Worm (Caenorhabditis elegans) whole organism, L1 larva: ENCODE measurements around the gene acr-8.

Experiments used
- C04F5.9 ChIP-seq: sonication (generic microtip); optimal IDR thresholded peaks from 2 replicates; lab custom pipeline; 2016; ENCODE audit warnings: missing genetic modification characterization, missing compliant biosample characterization
- C16A3.4 ChIP-seq: fragments of 150-350 bp; optimal IDR thresholded peaks from 2 replicates; lab custom pipeline; 2014; ENCODE audit warnings: missing biosample characterization, missing genetic modification characterization
- blmp-1 ChIP-seq: fragments of 150-350 bp; optimal IDR thresholded peaks from 2 replicates; lab custom pipeline; 2014; ENCODE audit warnings: missing biosample characterization, missing genetic modification characterization
- ceh-63 ChIP-seq: fragments of 200-800 bp; sonication (Bioruptor generic); optimal IDR thresholded peaks from 2 replicates; lab custom pipeline; 2018; ENCODE audit warnings: mild to moderate bottlenecking, missing genetic modification characterization, missing compliant biosample characterization
- ceh-82 ChIP-seq, 3 experiments: fragments of 150-350 bp in 1 of 3; sonication (generic microtip) in 2 of 3; optimal IDR thresholded peaks; 2 replicates each; lab custom pipeline; 2014 to 2017; ENCODE audit warnings: missing biosample characterization in 3 of 3, missing genetic modification characterization in 3 of 3
- ceh-88 ChIP-seq: fragments of 200-800 bp; sonication (Bioruptor generic); IDR thresholded peaks from 2 replicates; pipeline ENCODE4 v1.3.6; 2022; ENCODE audit warnings: missing genetic modification characterization, missing compliant biosample characterization
- dsc-1 ChIP-seq: sonication (generic microtip); optimal IDR thresholded peaks from 2 replicates; lab custom pipeline; 2016; ENCODE audit warnings: mild to moderate bottlenecking, missing genetic modification characterization, missing compliant biosample characterization
- efl-1 ChIP-seq, 4 experiments: fragments of 150-350 bp; optimal IDR thresholded peaks in 3 of 4; peaks in 1 of 4; 1 replicate in 1 of 4; 2 replicates in 3 of 4; lab custom pipeline; 2014; ENCODE audit warnings: missing biosample characterization in 2 of 4, missing genetic modification characterization in 2 of 4, missing genetic modification reagents in 2 of 4
- egl-13 ChIP-seq: sonication (generic microtip); optimal IDR thresholded peaks from 2 replicates; lab custom pipeline; 2016; ENCODE audit warnings: missing genotype, missing genetic modification reagents, missing genetic modification characterization, missing compliant biosample characterization
- fkh-8 ChIP-seq: sonication (generic microtip); optimal IDR thresholded peaks from 2 replicates; lab custom pipeline; 2016; ENCODE audit warnings: mild to moderate bottlenecking, missing genetic modification characterization, missing compliant biosample characterization
- grh-1 ChIP-seq: fragments of 200-800 bp; sonication (Bioruptor generic); IDR thresholded peaks from 2 replicates; pipeline ENCODE4 v1.3.6; 2022; ENCODE audit warnings: missing genetic modification reagents, missing genetic modification characterization, missing compliant biosample characterization
- hpl-2 ChIP-seq: fragments of 150-350 bp; optimal IDR thresholded peaks from 2 replicates; lab custom pipeline; 2014; ENCODE audit warnings: missing biosample characterization, missing genetic modification reagents, missing genetic modification characterization
- lin-14 ChIP-seq: fragments of 200-800 bp; sonication (Bioruptor generic); optimal IDR thresholded peaks from 2 replicates; lab custom pipeline; 2018; ENCODE audit warnings: mild to moderate bottlenecking, missing genetic modification characterization, moderate library complexity, missing compliant biosample characterization
- lin-15B ChIP-seq: fragments of 150-350 bp; sonication (generic microtip); optimal IDR thresholded peaks from 3 replicates; lab custom pipeline; 2014; ENCODE audit warnings: missing biosample characterization, missing genetic modification characterization
- lin-35 ChIP-seq, 2 experiments: fragments of 150-350 bp; optimal IDR thresholded peaks; 2 replicates each; lab custom pipeline; 2014; ENCODE audit warnings: missing biosample characterization in 2 of 2, missing genetic modification characterization in 2 of 2, missing genetic modification reagents in 2 of 2
- lsy-2 ChIP-seq, 2 experiments: fragments of 150-350 bp; optimal IDR thresholded peaks; 2 replicates each; lab custom pipeline; 2014; ENCODE audit warnings: missing biosample characterization in 2 of 2, missing genetic modification characterization in 2 of 2
- mdl-1 ChIP-seq, 2 experiments: fragments of 150-350 bp; optimal IDR thresholded peaks; 2 replicates each; lab custom pipeline; 2014 to 2017; ENCODE audit warnings: missing biosample characterization in 2 of 2, missing genetic modification characterization in 2 of 2, inconsistent platforms in 1 of 2
- mep-1 ChIP-seq: fragments of 150-350 bp; optimal IDR thresholded peaks from 2 replicates; lab custom pipeline; 2014; ENCODE audit warnings: missing biosample characterization, missing genetic modification characterization
- nhr-11 ChIP-seq: fragments of 150-350 bp; optimal IDR thresholded peaks from 2 replicates; lab custom pipeline; 2014; ENCODE audit warnings: missing biosample characterization, missing genetic modification characterization
- nhr-12 ChIP-seq: sonication (generic microtip); optimal IDR thresholded peaks from 2 replicates; lab custom pipeline; 2017; ENCODE audit warnings: missing biosample characterization, missing genetic modification characterization
- nhr-19 ChIP-seq: fragments of 200-800 bp; sonication (Bioruptor generic); conservative IDR thresholded peaks from 2 replicates; pipeline ENCODE4 v1.3.6; 2022; ENCODE audit warnings: missing genetic modification characterization, missing compliant biosample characterization
- nhr-20 ChIP-seq: sonication (generic microtip); optimal IDR thresholded peaks from 2 replicates; lab custom pipeline; 2016; ENCODE audit warnings: mild to moderate bottlenecking, missing genetic modification characterization, missing compliant biosample characterization
- nhr-237 ChIP-seq: fragments of 150-350 bp; optimal IDR thresholded peaks from 2 replicates; lab custom pipeline; 2014; ENCODE audit warnings: missing biosample characterization, missing genetic modification characterization
- nhr-47 ChIP-seq: sonication (generic microtip); optimal IDR thresholded peaks from 2 replicates; lab custom pipeline; 2016; ENCODE audit warnings: mild to moderate bottlenecking, missing genetic modification characterization, moderate library complexity, missing compliant biosample characterization
- nhr-71 ChIP-seq: sonication (generic microtip); optimal IDR thresholded peaks from 2 replicates; lab custom pipeline; 2016; ENCODE audit warnings: mild to moderate bottlenecking, missing genetic modification characterization, moderate library complexity, missing compliant biosample characterization
- nhr-77 ChIP-seq: fragments of 150-350 bp; optimal IDR thresholded peaks from 2 replicates; lab custom pipeline; 2014; ENCODE audit warnings: missing biosample characterization, missing genetic modification characterization
- nhr-84 ChIP-seq: sonication (generic microtip); optimal IDR thresholded peaks from 2 replicates; lab custom pipeline; 2017; ENCODE audit warnings: missing biosample characterization, missing genetic modification characterization
- nhr-85 ChIP-seq: sonication (generic microtip); peaks from one replicate; lab custom pipeline; 2016; ENCODE audit warnings: missing genetic modification characterization, inconsistent platforms, missing compliant biosample characterization
- pag-3 ChIP-seq: sonication (generic microtip); optimal IDR thresholded peaks from 2 replicates; lab custom pipeline; 2017; ENCODE audit warnings: missing genetic modification characterization, mild to moderate bottlenecking, missing compliant biosample characterization, antibody characterized with exemption, borderline replicate concordance; ENCODE audit not compliant: insufficient read depth
- rnt-1 ChIP-seq: sonication (generic microtip); optimal IDR thresholded peaks from 2 replicates; lab custom pipeline; 2016; ENCODE audit warnings: mild to moderate bottlenecking, missing genetic modification characterization, moderate library complexity, missing compliant biosample characterization
- snpc-4 ChIP-seq: fragments of 150-350 bp; optimal IDR thresholded peaks from 2 replicates; lab custom pipeline; 2014; ENCODE audit warnings: missing biosample characterization, missing genetic modification characterization
- snu-23 ChIP-seq: sonication (generic microtip); optimal IDR thresholded peaks from 2 replicates; lab custom pipeline; 2016; ENCODE audit warnings: missing genetic modification characterization, missing compliant biosample characterization
- sup-37 ChIP-seq: fragments of 200-800 bp; sonication (Bioruptor generic); optimal IDR thresholded peaks from 2 replicates; lab custom pipeline; 2018; ENCODE audit warnings: mild to moderate bottlenecking, missing genetic modification characterization, missing compliant biosample characterization
- swsn-7 ChIP-seq: sonication (generic microtip); optimal IDR thresholded peaks from 2 replicates; lab custom pipeline; 2016; ENCODE audit warnings: missing genetic modification characterization, missing compliant biosample characterization
- tbx-2 ChIP-seq: sonication (generic microtip); optimal IDR thresholded peaks from 2 replicates; lab custom pipeline; 2016; ENCODE audit warnings: missing genetic modification characterization, missing compliant biosample characterization
- unc-130 ChIP-seq: fragments of 150-350 bp; optimal IDR thresholded peaks from 2 replicates; lab custom pipeline; 2017; ENCODE audit warnings: missing biosample characterization, missing genetic modification characterization, inconsistent platforms
- unc-62 ChIP-seq: fragments of 150-350 bp; optimal IDR thresholded peaks from 2 replicates; lab custom pipeline; 2014; ENCODE audit warnings: missing biosample characterization, missing genetic modification reagents, missing genetic modification characterization
- unc-86 ChIP-seq: sonication (generic microtip); optimal IDR thresholded peaks from 2 replicates; lab custom pipeline; 2016; ENCODE audit warnings: missing genetic modification characterization, missing compliant biosample characterization
- xbp-1 ChIP-seq: sonication (generic microtip); optimal IDR thresholded peaks from 2 replicates; lab custom pipeline; 2016; ENCODE audit warnings: missing genetic modification characterization, missing compliant biosample characterization
- zag-1 ChIP-seq: fragments of 150-350 bp; optimal IDR thresholded peaks from 2 replicates; lab custom pipeline; 2014; ENCODE audit warnings: missing biosample characterization, missing genetic modification characterization
- ztf-11 ChIP-seq, 2 experiments: sonication (generic microtip); optimal IDR thresholded peaks; 2 replicates each; lab custom pipeline; 2016 to 2017; ENCODE audit warnings: missing genetic modification characterization in 2 of 2, missing biosample characterization in 1 of 2, missing compliant biosample characterization in 1 of 2

The acr-8 gene

ce11 chrX:10412425-10412824 is at the start of gene acr-8:
Gene acr-8 (plus strand): TSS chrX:10412725.
- TF ChIP-seq nhr-77 (tag; lab: Kevin White, UChicago): no peak
- TF ChIP-seq nhr-85 (tag; lab: Kevin White, UChicago): peak; percentile 13

ce11 chrX:10372556-10372955 is 40.0 kb upstream of the acr-8 start, which contains the start of gene Y49A10A.2:
Gene Y49A10A.2 (minus strand): TSS chrX:10372664.
- TF ChIP-seq rnt-1 (peak; percentile 61), ztf-11 (tag; optimal IDR thresholded peaks at IDR 0.05; lab: Kevin White, UChicago) (no peak), C04F5.9 (tag; lab: Kevin White, UChicago) (no peak), pag-3 (tag; lab: Kevin White, UChicago) (peak; percentile 44), mdl-1 (tag; optimal IDR thresholded peaks at IDR 0.05; lab: Kevin White, UChicago) (peak in 1 of 2 experiments; percentile 13), unc-86 (peak; percentile 36), lin-35 (GFP tag; optimal IDR thresholded peaks at IDR 0.05; lab: Kevin White, UChicago) (peak in 1 of 2 experiments; percentile 5), fkh-8 (tag; lab: Kevin White, UChicago) (peak; percentile 18), nhr-19 (GFP tag; lab: Robert Waterston, UW) (0 out of 2 replicates have a peak, but pooled peaks have one; percentile 17), xbp-1 (tag; lab: Kevin White, UChicago) (peak; percentile 23), ceh-63 (GFP tag; lab: Kevin White, UChicago) (no peak), nhr-47 (peak; percentile 41), ceh-82 (tag; optimal IDR thresholded peaks at IDR 0.05; lab: Kevin White, UChicago) (peak in 2 of 3 experiments; percentile 2 to 16), swsn-7 (tag; lab: Kevin White, UChicago) (peak; percentile 58), dsc-1 (tag; lab: Kevin White, UChicago) (peak; percentile 39), unc-130 (tag; lab: Kevin White, UChicago) (no peak), C16A3.4 (tag; lab: Kevin White, UChicago) (no peak), blmp-1 (tag; lab: Kevin White, UChicago) (peak; percentile 14), nhr-85 (tag; lab: Kevin White, UChicago) (peak; percentile 57), tbx-2 (tag; lab: Kevin White, UChicago) (peak; percentile 29), unc-62 (GFP tag; lab: Kevin White, UChicago) (no peak), nhr-11 (tag; lab: Kevin White, UChicago) (no peak), nhr-71 (peak; percentile 55), mep-1 (tag; lab: Kevin White, UChicago) (peak; percentile 31), snu-23 (GFP tag; lab: Kevin White, UChicago) (peak; percentile 52), lsy-2 (tag; optimal IDR thresholded peaks at IDR 0.05; lab: Kevin White, UChicago) (peak in 1 of 2 experiments; percentile 40), lin-14 (GFP tag; lab: Kevin White, UChicago) (peak; percentile 80), efl-1 (optimal IDR thresholded peaks at IDR 0.05; lab: Kevin White, UChicago) (peak; percentile 13 to 48), efl-1 (GFP tag; optimal IDR thresholded peaks at IDR 0.05 in 1 of 2; lab: Kevin White, UChicago) (no peak), nhr-20 (peak; percentile 40)

- no peak for TF ChIP-seq efl-1 (optimal IDR thresholded peaks at IDR 0.05; lab: Kevin White, UChicago)
- TF ChIP-seq efl-1 (GFP tag; optimal IDR thresholded peaks at IDR 0.05 in 1 of 2; lab: Kevin White, UChicago): peak in 1 of 2 experiments; percentile 85
- TF ChIP-seq ceh-88 (GFP tag; lab: Robert Waterston, UW): no peak
Observed at ce11 chrX:10373581-10373980, 38.9 kb upstream of the acr-8 start.

- TF ChIP-seq egl-13 (tag; lab: Kevin White, UChicago) (no peak), nhr-237 (tag; lab: Kevin White, UChicago) (no peak), hpl-2 (GFP tag; lab: Kevin White, UChicago) (no peak), nhr-12 (no peak), snpc-4 (no peak), lin-15B (tag; lab: Kevin White, UChicago) (no peak), grh-1 (no peak), unc-62 (GFP tag; lab: Kevin White, UChicago) (no peak), sup-37 (GFP tag; lab: Kevin White, UChicago) (no peak), zag-1 (tag; lab: Kevin White, UChicago) (no peak), unc-130 (tag; lab: Kevin White, UChicago) (no peak), ceh-88 (GFP tag; lab: Robert Waterston, UW) (no peak), nhr-84 (no peak)
Observed at ce11 chrX:10376989-10377388, 35.5 kb upstream of the acr-8 start.
